Fruit fly (Drosophila melanogaster) whole organism, embryonic: ENCODE results near the gene CG9286.

Source experiments
- Adf1 ChIP-seq: fragments of 200-800 bp; sonication (Bioruptor generic); IDR thresholded peaks from 2 replicates; pipeline ENCODE4 v1.3.6; 2022; ENCODE audit warnings: missing biosample characterization, missing genetic modification characterization
- B-H1 ChIP-seq: fragments of 200-800 bp; sonication (Bioruptor generic); IDR thresholded peaks from 3 replicates; pipeline ENCODE4 v1.3.6; 2022; ENCODE audit warnings: missing biosample characterization, missing genetic modification characterization
- Blimp-1 ChIP-seq: fragments of 200-800 bp; sonication (Bioruptor generic); optimal IDR thresholded peaks from 3 replicates; lab custom pipeline; 2018; ENCODE audit warnings: missing biosample characterization, missing genetic modification characterization, mild to moderate bottlenecking, moderate library complexity, missing genetic modification reagents
- CG12659 ChIP-seq: fragments of 200-800 bp; sonication (Bioruptor generic); optimal IDR thresholded peaks from 3 replicates; lab custom pipeline; 2017; ENCODE audit warnings: mild to moderate bottlenecking, missing biosample characterization, missing genetic modification reagents, missing genetic modification characterization
- CG13296 ChIP-seq: fragments of 200-800 bp; sonication (Bioruptor generic); optimal IDR thresholded peaks from 3 replicates; lab custom pipeline; 2018; ENCODE audit warnings: missing biosample characterization, mild to moderate bottlenecking, missing genetic modification characterization
- CG18619 ChIP-seq: fragments of 200-800 bp; sonication (Bioruptor generic); optimal IDR thresholded peaks from 3 replicates; lab custom pipeline; 2017; ENCODE audit warnings: missing biosample characterization, mild to moderate bottlenecking, missing genetic modification characterization
- CG18764 ChIP-seq: fragments of 200-800 bp; sonication (Bioruptor generic); optimal IDR thresholded peaks from 3 replicates; lab custom pipeline; 2016; ENCODE audit warnings: missing biosample characterization, missing genetic modification characterization
- CG32767 ChIP-seq: fragments of 200-800 bp; sonication (Bioruptor generic); IDR thresholded peaks from 2 replicates; pipeline ENCODE4 v1.3.6; 2022; ENCODE audit warnings: missing biosample characterization, missing genetic modification characterization
- CG3281 ChIP-seq: fragments of 200-800 bp; sonication (Bioruptor generic); optimal IDR thresholded peaks from 3 replicates; lab custom pipeline; 2017; ENCODE audit warnings: missing biosample characterization, mild to moderate bottlenecking, missing genetic modification characterization
- CG34224 ChIP-seq: fragments of 200-800 bp; sonication (Bioruptor generic); IDR thresholded peaks from 3 replicates; pipeline ENCODE4 v1.3.6; 2022; ENCODE audit warnings: missing biosample characterization, missing genetic modification characterization; ENCODE audit not compliant: partially characterized antibody
- CG4404 ChIP-seq: fragments of 200-800 bp; sonication (Bioruptor generic); IDR thresholded peaks from 2 replicates; pipeline ENCODE4 v1.3.6; 2022; ENCODE audit warnings: missing biosample characterization, missing genetic modification characterization
- CG4617 ChIP-seq: fragments of 200-800 bp; sonication (Bioruptor generic); optimal IDR thresholded peaks from 3 replicates; lab custom pipeline; 2016; ENCODE audit warnings: missing biosample characterization, missing genetic modification characterization, borderline replicate concordance
- CG4707 ChIP-seq: fragments of 200-800 bp; sonication (Bioruptor generic); optimal IDR thresholded peaks from 2 replicates; lab custom pipeline; 2018; ENCODE audit warnings: missing biosample characterization, mild to moderate bottlenecking, missing genetic modification characterization, moderate library complexity
- CG5953 ChIP-seq: fragments of 200-800 bp; sonication (Bioruptor generic); IDR thresholded peaks from 2 replicates; pipeline ENCODE4 v1.3.6; 2022; ENCODE audit warnings: missing biosample characterization, missing genetic modification characterization
- CG6813 ChIP-seq: fragments of 200-800 bp; sonication (Bioruptor generic); optimal IDR thresholded peaks from 2 replicates; lab custom pipeline; 2017; ENCODE audit warnings: missing biosample characterization, missing genetic modification characterization, mild to moderate bottlenecking, moderate library complexity, missing genetic modification reagents
- CG7372 ChIP-seq: fragments of 200-800 bp; sonication (Bioruptor generic); IDR thresholded peaks from 2 replicates; pipeline ENCODE4 v1.3.6; 2022; ENCODE audit warnings: missing biosample characterization, missing genetic modification characterization
- CG7745 ChIP-seq: fragments of 200-800 bp; sonication (Bioruptor generic); optimal IDR thresholded peaks from 2 replicates; lab custom pipeline; 2018; ENCODE audit warnings: missing biosample characterization, mild to moderate bottlenecking, missing genetic modification characterization, moderate library complexity
- CG8281 ChIP-seq: fragments of 200-800 bp; sonication (Bioruptor generic); optimal IDR thresholded peaks from 2 replicates; lab custom pipeline; 2018; ENCODE audit warnings: missing biosample characterization, mild to moderate bottlenecking, missing genetic modification characterization, moderate library complexity
- CG9932 ChIP-seq: fragments of 200-800 bp; sonication (Bioruptor generic); IDR thresholded peaks from 2 replicates; pipeline ENCODE4 v1.3.6; 2022; ENCODE audit warnings: missing biosample characterization, missing genetic modification characterization
- Dad ChIP-seq: fragments of 200-800 bp; sonication (Bioruptor generic); optimal IDR thresholded peaks from 3 replicates; lab custom pipeline; 2016; ENCODE audit warnings: missing biosample characterization, missing genetic modification characterization
- Doc3 ChIP-seq: fragments of 200-800 bp; sonication (Bioruptor generic); IDR thresholded peaks from 3 replicates; pipeline ENCODE4 v1.3.6; 2022; ENCODE audit warnings: missing biosample characterization, missing genetic modification characterization; ENCODE audit not compliant: partially characterized antibody
- Gug ChIP-seq: fragments of 200-800 bp; sonication (Bioruptor generic); IDR thresholded peaks from 4 replicates; pipeline ENCODE4 v1.3.6; 2022; ENCODE audit warnings: missing biosample characterization, missing genetic modification characterization
- Hey ChIP-seq: fragments of 200-800 bp; sonication (Bioruptor generic); optimal IDR thresholded peaks from 3 replicates; lab custom pipeline; 2018; ENCODE audit warnings: missing biosample characterization, mild to moderate bottlenecking, missing genetic modification characterization
- Hmx ChIP-seq: fragments of 200-800 bp; sonication (Bioruptor generic); optimal IDR thresholded peaks from 2 replicates; lab custom pipeline; 2016; ENCODE audit warnings: missing biosample characterization, missing genetic modification characterization
- Hr51 ChIP-seq, 2 experiments: fragments of 200-800 bp; sonication (Bioruptor generic); optimal IDR thresholded peaks; 2 replicates in 1 of 2; 3 replicates in 1 of 2; lab custom pipeline; 2016 to 2018; ENCODE audit warnings: missing biosample characterization in 2 of 2, missing genetic modification characterization in 2 of 2, mild to moderate bottlenecking in 1 of 2, moderate library complexity in 1 of 2
- MTF-1 ChIP-seq: fragments of 200-800 bp; sonication (Bioruptor generic); optimal IDR thresholded peaks from 2 replicates; lab custom pipeline; 2018; ENCODE audit warnings: missing biosample characterization, mild to moderate bottlenecking, missing genetic modification characterization, borderline replicate concordance
- Meics ChIP-seq: fragments of 200-800 bp; sonication (Bioruptor generic); optimal IDR thresholded peaks from 2 replicates; lab custom pipeline; 2017; ENCODE audit warnings: missing biosample characterization, mild to moderate bottlenecking, missing genetic modification characterization
- Ptx1 ChIP-seq: fragments of 200-800 bp; sonication (Bioruptor generic); IDR thresholded peaks from 2 replicates; pipeline ENCODE4 v1.3.6; 2022; ENCODE audit warnings: missing biosample characterization, missing genetic modification characterization
- Taf1 ChIP-seq: fragments of 200-800 bp; sonication (Bioruptor generic); IDR thresholded peaks from 2 replicates; pipeline ENCODE4 v1.3.6; 2022; ENCODE audit warnings: missing biosample characterization, missing genetic modification characterization
- Vsx1 ChIP-seq: fragments of 200-800 bp; sonication (Bioruptor generic); optimal IDR thresholded peaks from 2 replicates; lab custom pipeline; 2017; ENCODE audit warnings: missing biosample characterization, mild to moderate bottlenecking, missing genetic modification characterization, missing genetic modification reagents
- ap ChIP-seq: fragments of 200-800 bp; sonication (Bioruptor generic); IDR thresholded peaks from 2 replicates; pipeline ENCODE4 v1.3.6; 2022; ENCODE audit warnings: missing biosample characterization, missing genetic modification characterization
- ase ChIP-seq: fragments of 200-800 bp; sonication (Bioruptor generic); IDR thresholded peaks from 3 replicates; pipeline ENCODE4 v1.3.6; 2022; ENCODE audit warnings: missing biosample characterization, missing genetic modification characterization
- btn ChIP-seq: fragments of 200-800 bp; sonication (Bioruptor generic); optimal IDR thresholded peaks from 2 replicates; lab custom pipeline; 2016; ENCODE audit warnings: missing biosample characterization, missing genetic modification characterization
- chm ChIP-seq: fragments of 200-800 bp; sonication (Bioruptor generic); IDR thresholded peaks from 2 replicates; pipeline ENCODE4 v1.3.6; 2022; ENCODE audit warnings: missing biosample characterization, missing genetic modification characterization
- chn ChIP-seq: fragments of 200-800 bp; sonication (Bioruptor generic); optimal IDR thresholded peaks from 2 replicates; lab custom pipeline; 2016; ENCODE audit warnings: missing biosample characterization, missing genetic modification characterization
- crol ChIP-seq: fragments of 200-800 bp; sonication (Bioruptor generic); IDR thresholded peaks from 2 replicates; pipeline ENCODE4 v1.3.6; 2022; ENCODE audit warnings: missing biosample characterization, missing genetic modification characterization
- crp ChIP-seq, 2 experiments: fragments of 200-800 bp; sonication (Bioruptor generic); optimal IDR thresholded peaks; 2 replicates in 1 of 2; 3 replicates in 1 of 2; lab custom pipeline; 2017; ENCODE audit warnings: missing biosample characterization in 2 of 2, missing genetic modification characterization in 2 of 2, mild to moderate bottlenecking in 1 of 2, moderate library complexity in 1 of 2
- en ChIP-seq: fragments of 200-800 bp; sonication (Bioruptor generic); optimal IDR thresholded peaks from 2 replicates; lab custom pipeline; 2016; ENCODE audit warnings: missing biosample characterization, missing genetic modification characterization
- exex ChIP-seq: fragments of 200-800 bp; sonication (Bioruptor generic); optimal IDR thresholded peaks from 4 replicates; lab custom pipeline; 2018; ENCODE audit warnings: missing biosample characterization, mild to moderate bottlenecking, missing genetic modification characterization, moderate library complexity
- ftz-f1 ChIP-seq: fragments of 200-800 bp; sonication (Bioruptor generic); optimal IDR thresholded peaks from 2 replicates; lab custom pipeline; 2016; ENCODE audit warnings: missing biosample characterization, missing genetic modification characterization
- gce ChIP-seq: fragments of 200-800 bp; sonication (Bioruptor generic); IDR thresholded peaks from 3 replicates; pipeline ENCODE4 v1.3.6; 2022; ENCODE audit warnings: missing biosample characterization, missing genetic modification characterization
- gro ChIP-seq: fragments of 200-800 bp; sonication (Bioruptor generic); optimal IDR thresholded peaks from 2 replicates; lab custom pipeline; 2016; ENCODE audit warnings: missing biosample characterization, missing genetic modification characterization
- ham ChIP-seq: fragments of 200-800 bp; sonication (Bioruptor generic); IDR thresholded peaks from 2 replicates; pipeline ENCODE4 v1.3.6; 2022; ENCODE audit warnings: missing biosample characterization, missing genetic modification characterization
- mam ChIP-seq: fragments of 200-800 bp; sonication (Bioruptor generic); optimal IDR thresholded peaks from 3 replicates; lab custom pipeline; 2016; ENCODE audit warnings: missing biosample characterization, missing genetic modification characterization
- odd ChIP-seq: fragments of 200-800 bp; sonication (Bioruptor generic); optimal IDR thresholded peaks from 2 replicates; lab custom pipeline; 2017; ENCODE audit warnings: missing biosample characterization, mild to moderate bottlenecking, missing genetic modification characterization
- pb ChIP-seq: fragments of 200-800 bp; sonication (Bioruptor generic); optimal IDR thresholded peaks from 3 replicates; lab custom pipeline; 2016; ENCODE audit warnings: missing biosample characterization, missing genetic modification characterization
- phol ChIP-seq: fragments of 200-800 bp; sonication (Bioruptor generic); optimal IDR thresholded peaks from 3 replicates; lab custom pipeline; 2018; ENCODE audit warnings: missing biosample characterization, mild to moderate bottlenecking, missing genetic modification characterization, moderate library complexity
- stwl ChIP-seq: fragments of 200-800 bp; sonication (Bioruptor generic); optimal IDR thresholded peaks from 3 replicates; lab custom pipeline; 2018; ENCODE audit warnings: missing biosample characterization, mild to moderate bottlenecking, missing genetic modification characterization, moderate library complexity
- tap ChIP-seq: fragments of 200-800 bp; optimal IDR thresholded peaks from 3 replicates; lab custom pipeline; 2019; ENCODE audit warnings: missing biosample characterization, mild to moderate bottlenecking, missing genetic modification characterization, moderate library complexity
- tna ChIP-seq: fragments of 200-800 bp; sonication (Bioruptor generic); IDR thresholded peaks from 2 replicates; pipeline ENCODE4 v1.3.6; 2022; ENCODE audit warnings: missing biosample characterization, missing genetic modification characterization; ENCODE audit not compliant: partially characterized antibody
- vvl ChIP-seq: fragments of 200-800 bp; sonication (Bioruptor generic); IDR thresholded peaks from 2 replicates; pipeline ENCODE4 v1.3.6; 2022; ENCODE audit warnings: missing biosample characterization, missing genetic modification characterization

The CG9286 gene

DNA sequence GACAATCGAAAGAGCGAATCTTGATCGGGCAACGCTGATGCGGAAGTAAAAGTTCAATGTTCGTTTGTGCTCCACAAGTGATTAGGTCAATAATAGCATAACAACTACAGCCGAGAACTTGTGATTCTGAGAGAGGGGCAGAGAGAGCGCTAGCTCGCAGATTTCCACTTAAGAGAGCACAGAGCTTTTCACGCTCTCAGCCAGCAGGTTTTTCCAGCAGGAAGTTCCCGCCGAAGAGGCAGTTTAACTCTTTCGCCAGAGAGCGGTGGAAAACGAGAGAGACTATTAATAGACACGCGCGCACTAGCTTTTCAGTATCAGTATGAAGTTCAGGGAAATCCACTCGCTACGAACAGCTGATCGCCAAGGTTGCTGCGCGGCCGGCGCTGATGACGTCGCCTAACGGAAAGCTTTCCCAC is 34.3 kb downstream of the CG9286 start (continued):
- TF ChIP-seq Blimp-1 (peak; percentile 9), CG32767 (GFP tag; lab: Robert Waterston, UW) (no peak), B-H1 (GFP tag; lab: Robert Waterston, UW) (no peak), CG8281 (no peak), Taf1 (GFP tag; lab: Robert Waterston, UW) (no peak), CG6813 (GFP tag; lab: Kevin White, UChicago) (no peak), tap (tag; lab: Kevin White, UChicago) (no peak), en (GFP tag; lab: Kevin White, UChicago) (no peak), CG34224 (GFP tag; lab: Robert Waterston, UW) (peak; percentile 40; the same call in 2 of the 3 replicates), CG3281 (GFP tag; lab: Kevin White, UChicago) (no peak), CG4617 (no peak), exex (tag; lab: Kevin White, UChicago) (no peak), CG5953 (GFP tag; lab: Robert Waterston, UW) (no peak), mam (GFP tag; lab: Kevin White, UChicago) (no peak), Dad (GFP tag; lab: Kevin White, UChicago) (no peak), tna (GFP tag; lab: Robert Waterston, UW) (no peak), Hmx (GFP tag; lab: Kevin White, UChicago) (no peak), stwl (tag; lab: Kevin White, UChicago) (no peak), ftz-f1 (GFP tag; lab: Kevin White, UChicago) (peak; percentile 57), CG13296 (GFP tag; lab: Kevin White, UChicago) (no peak), phol (tag; lab: Kevin White, UChicago) (no peak), CG18764 (GFP tag; lab: Kevin White, UChicago) (no peak), CG18619 (GFP tag; lab: Kevin White, UChicago) (no peak), CG4707 (GFP tag; lab: Kevin White, UChicago) (no peak), btn (GFP tag; lab: Kevin White, UChicago) (no peak), crp (GFP tag; optimal IDR thresholded peaks at IDR 0.05; lab: Kevin White, UChicago) (peak in 1 of 2 experiments; percentile 58), Gug (GFP tag; lab: Robert Waterston, UW) (no peak), Hey (tag; lab: Kevin White, UChicago) (no peak), CG4404 (GFP tag; lab: Robert Waterston, UW) (no peak), CG12659 (GFP tag; lab: Kevin White, UChicago) (no peak), ham (GFP tag; lab: Robert Waterston, UW) (no peak), CG7372 (GFP tag; lab: Robert Waterston, UW) (no peak), odd (GFP tag; lab: Kevin White, UChicago) (no peak), CG9932 (GFP tag; lab: Robert Waterston, UW) (no peak), pb (GFP tag; lab: Kevin White, UChicago) (no peak), crol (GFP tag; lab: Robert Waterston, UW) (no peak), ap (GFP tag; lab: Robert Waterston, UW) (no peak), vvl (no peak; the same call in 1 of the 2 replicates), CG7745 (no peak), chm (GFP tag; lab: Robert Waterston, UW) (no peak), Ptx1 (GFP tag; lab: Robert Waterston, UW) (no peak), Meics (GFP tag; lab: Kevin White, UChicago) (no peak), ase (GFP tag; lab: Robert Waterston, UW) (no peak), MTF-1 (no peak), chn (no peak), Adf1 (no peak), Hr51 (GFP tag; optimal IDR thresholded peaks at IDR 0.05; lab: Kevin White, UChicago) (no peak), gce (peak; percentile 25; the same call in 1 of the 3 replicates), Vsx1 (no peak), Doc3 (0 out of 3 replicates have a peak, but pooled peaks have one; percentile 36), gro (GFP tag; lab: Kevin White, UChicago) (peak; percentile 11)
